Worm (Caenorhabditis elegans): ENCODE measurements around the gene F58F12.12.

Gene F58F12.12

ce11 chrII:6383183-6383695, 2.3 kb downstream of the F58F12.12 start, which contains the start of gene F58F12.1:
Gene F58F12.1 (plus strand): TSS chrII:6383645.
- TF ChIP-seq lin-1 (GFP tag; IDR thresholded peaks at IDR 0.05) (no peak), unc-62 (GFP tag; optimal IDR thresholded peaks at IDR 0.05 in 1 of 2) (peak in 1 of 2 experiments; percentile 75), unc-62 (tag; optimal IDR thresholded peaks at IDR 0.05) (no peak), ceh-28 (tag; optimal IDR thresholded peaks at IDR 0.05) (no peak), dmd-8 (GFP tag; IDR thresholded peaks at IDR 0.05) (no peak), lin-13 (GFP tag; optimal IDR thresholded peaks at IDR 0.05) (peak; percentile 43), snpc-1.2 (GFP tag; IDR thresholded peaks at IDR 0.05) (no peak), hlh-30 (tag; optimal IDR thresholded peaks at IDR 0.05; ENCODE audit: insufficient read depth) (peak; percentile 52), mep-1 (tag; optimal IDR thresholded peaks at IDR 0.05) (peak; percentile 66), F44E2.7 (GFP tag; IDR thresholded peaks at IDR 0.05) (no peak), lsy-2 (tag; optimal IDR thresholded peaks at IDR 0.05) (peak in 1 of 2 experiments; percentile 81), dve-1 (tag; optimal IDR thresholded peaks at IDR 0.05; ENCODE audit: insufficient read depth) (peak; percentile 50), mes-2 (tag; optimal IDR thresholded peaks at IDR 0.05; ENCODE audit: poor library complexity, severe bottlenecking) (peak; percentile 97), lin-38 (GFP tag; IDR thresholded peaks at IDR 0.05) (peak; percentile 94), hif-1 (tag; optimal IDR thresholded peaks at IDR 0.05) (peak in 1 of 2 experiments; percentile 75), unc-130 (GFP tag; optimal IDR thresholded peaks at IDR 0.05) (peak; percentile 90), dmd-6 (GFP tag; IDR thresholded peaks at IDR 0.05) (peak; percentile 14; the same call in 1 of the 2 replicates), vab-7 (GFP tag; IDR thresholded peaks at IDR 0.05) (no peak), pha-4 (GFP tag; IDR thresholded peaks at IDR 0.05) (no peak), pha-4 (tag; optimal IDR thresholded peaks at IDR 0.05) (no peak), nhr-77 (tag; optimal IDR thresholded peaks at IDR 0.05) (no peak), lir-3 (tag; optimal IDR thresholded peaks at IDR 0.05) (no peak), aha-1 (tag) (peak; percentile 24), set-16 (GFP tag; IDR thresholded peaks at IDR 0.05) (no peak), unc-39 (tag; optimal IDR thresholded peaks at IDR 0.05) (no peak), nhr-28 (tag; optimal IDR thresholded peaks at IDR 0.05) (peak; percentile 55), fkh-10 (GFP tag; optimal IDR thresholded peaks at IDR 0.05) (no peak), zfp-3 (GFP tag; conservative IDR thresholded peaks at IDR 0.05) (no peak), ctbp-1 (GFP tag; IDR thresholded peaks at IDR 0.05) (no peak), mxl-2 (GFP tag; conservative IDR thresholded peaks at IDR 0.05) (no peak), hlh-11 (tag; optimal IDR thresholded peaks at IDR 0.05) (peak; percentile 31), ceh-62 (tag; optimal IDR thresholded peaks at IDR 0.05) (no peak), rbr-2 (tag; optimal IDR thresholded peaks at IDR 0.05) (peak; percentile 38), nhr-11 (tag; optimal IDR thresholded peaks at IDR 0.05) (peak; percentile 21), nhr-111 (GFP tag; optimal IDR thresholded peaks at IDR 0.05) (no peak), zip-2 (tag; optimal IDR thresholded peaks at IDR 0.05) (no peak), ZK337.2 (GFP tag; IDR thresholded peaks at IDR 0.05) (peak; percentile 47; the same call in 1 of the 2 replicates), dpl-1 (GFP tag; optimal IDR thresholded peaks at IDR 0.05) (peak; percentile 56), mxl-3 (GFP tag; optimal IDR thresholded peaks at IDR 0.05) (no peak), nhr-6 (tag; optimal IDR thresholded peaks at IDR 0.05) (peak; percentile 43), daf-16 (GFP tag; optimal IDR thresholded peaks at IDR 0.05) (no peak), daf-16 (tag; optimal IDR thresholded peaks at IDR 0.05) (peak; percentile 50)

ce11 chrII:6386467-6386866, 5.5 kb downstream of the F58F12.12 start, which contains the start of gene F58F12.4:
Gene F58F12.4 (plus strand): TSS chrII:6386767.
- no peak for TF ChIP-seq nhr-11 (tag; optimal IDR thresholded peaks at IDR 0.05)
- no peak for TF ChIP-seq php-3 (GFP tag; IDR thresholded peaks at IDR 0.05)
- no peak for TF ChIP-seq aha-1 (tag)
- no peak for TF ChIP-seq ceh-28 (tag; optimal IDR thresholded peaks at IDR 0.05)
- no peak for TF ChIP-seq lim-7 (GFP tag; IDR thresholded peaks at IDR 0.05)
- no peak for TF ChIP-seq skn-1 (tag; optimal IDR thresholded peaks at IDR 0.05)
- no peak for TF ChIP-seq vab-7 (GFP tag; IDR thresholded peaks at IDR 0.05)
- TF ChIP-seq nhr-102 (tag; optimal IDR thresholded peaks at IDR 0.05) = no peak
- TF ChIP-seq unc-62 (GFP tag; optimal IDR thresholded peaks at IDR 0.05 in 1 of 2) = no peak
- no peak for TF ChIP-seq unc-62 (tag; optimal IDR thresholded peaks at IDR 0.05)
- TF ChIP-seq hlh-30 (tag; optimal IDR thresholded peaks at IDR 0.05; ENCODE audit: insufficient read depth) = no peak
- no peak for TF ChIP-seq dmd-8 (GFP tag; IDR thresholded peaks at IDR 0.05)
- no peak for TF ChIP-seq hmg-1.1 (GFP tag; IDR thresholded peaks at IDR 0.05)
- TF ChIP-seq daf-12 (tag; optimal IDR thresholded peaks at IDR 0.05) = no peak
- no peak for TF ChIP-seq daf-8 (GFP tag; IDR thresholded peaks at IDR 0.05)
- no peak for TF ChIP-seq ces-1 (GFP tag; optimal IDR thresholded peaks at IDR 0.05)
- TF ChIP-seq fos-1 (tag; optimal IDR thresholded peaks at IDR 0.05) = no peak
- TF ChIP-seq zip-11 (GFP tag; IDR thresholded peaks at IDR 0.05) = no peak
